Worm (Caenorhabditis elegans) whole organism, late embryonic: ENCODE results near the gene fbxa-188.

Experiments
- ceh-18 ChIP-seq: sonication (generic microtip); optimal IDR thresholded peaks from 2 replicates; lab custom pipeline; 2016; ENCODE audit warnings: missing genetic modification characterization, missing compliant biosample characterization
- ets-4 ChIP-seq: sonication (generic microtip); optimal IDR thresholded peaks from 2 replicates; lab custom pipeline; 2016; ENCODE audit warnings: missing genetic modification characterization, missing compliant biosample characterization
- pax-1 ChIP-seq: fragments of 150-350 bp; optimal IDR thresholded peaks from 2 replicates; lab custom pipeline; 2014; ENCODE audit warnings: missing biosample characterization, missing genetic modification characterization
- pha-4 ChIP-seq: fragments of 150-350 bp; optimal IDR thresholded peaks from 2 replicates; lab custom pipeline; 2018; ENCODE audit warnings: missing biosample characterization, missing genetic modification reagents, missing genetic modification characterization
- sdc-2 ChIP-seq: sonication (generic microtip); optimal IDR thresholded peaks from 2 replicates; lab custom pipeline; 2016; ENCODE audit warnings: missing genotype, missing genetic modification characterization, missing compliant biosample characterization

DNA sequence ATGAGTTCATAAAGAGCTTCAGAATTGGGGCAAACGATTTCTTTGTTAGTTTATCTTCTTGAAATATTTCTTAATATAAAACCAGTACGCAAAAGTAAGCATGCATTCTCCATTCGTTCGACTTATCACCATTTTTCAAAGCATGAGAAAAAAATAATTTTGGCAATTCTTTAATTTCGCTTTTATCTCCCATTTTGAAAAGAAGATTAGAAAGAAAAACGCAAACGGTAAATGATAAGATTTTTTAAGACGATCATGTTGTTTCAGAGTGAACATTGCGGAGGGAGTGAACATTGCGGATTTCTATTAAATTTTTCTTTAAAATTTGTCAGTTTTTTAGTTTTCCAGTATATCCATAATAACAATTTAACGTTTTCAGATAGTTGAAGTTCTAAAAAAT, 5.4 kb downstream of the fbxa-188 start:
- no peak for TF ChIP-seq ceh-18 (tag; lab: Kevin White, UChicago)
- TF ChIP-seq ets-4 (tag; lab: Kevin White, UChicago): no peak
- TF ChIP-seq pha-4: no peak
- TF ChIP-seq sdc-2 (tag; lab: Kevin White, UChicago): no peak
- no peak for TF ChIP-seq pax-1 (tag; lab: Kevin White, UChicago)
